Fruit fly (Drosophila melanogaster) whole organism, embryonic: ENCODE measurements around the gene Cpr76Bc.

Experiments
- CG12104 ChIP-seq: fragments of 200-800 bp; sonication (Bioruptor generic); optimal IDR thresholded peaks from 3 replicates; lab custom pipeline; 2016; ENCODE audit warnings: missing biosample characterization, missing genetic modification characterization
- CG2120 ChIP-seq: fragments of 200-800 bp; sonication (Bioruptor generic); optimal IDR thresholded peaks from 3 replicates; lab custom pipeline; 2016; ENCODE audit warnings: missing biosample characterization, missing genetic modification characterization
- CG5245 ChIP-seq: fragments of 200-800 bp; sonication (Bioruptor generic); optimal IDR thresholded peaks from 3 replicates; lab custom pipeline; 2016; ENCODE audit warnings: missing biosample characterization, missing genetic modification characterization
- fru ChIP-seq: fragments of >200 bp; optimal IDR thresholded peaks from 2 replicates; lab custom pipeline; 2017
- ftz-f1 ChIP-seq: fragments of 200-800 bp; sonication (Bioruptor generic); optimal IDR thresholded peaks from 2 replicates; lab custom pipeline; 2016; ENCODE audit warnings: missing biosample characterization, missing genetic modification characterization
- gfzf ChIP-seq: fragments of 200-800 bp; sonication (Bioruptor generic); optimal IDR thresholded peaks from 2 replicates; lab custom pipeline; 2016; ENCODE audit warnings: missing biosample characterization, mild to moderate bottlenecking, missing genetic modification characterization, moderate library complexity
- org-1 ChIP-seq: fragments of 200-800 bp; sonication (Bioruptor generic); optimal IDR thresholded peaks from 2 replicates; lab custom pipeline; 2017; ENCODE audit warnings: missing biosample characterization, missing genetic modification characterization

DNA sequence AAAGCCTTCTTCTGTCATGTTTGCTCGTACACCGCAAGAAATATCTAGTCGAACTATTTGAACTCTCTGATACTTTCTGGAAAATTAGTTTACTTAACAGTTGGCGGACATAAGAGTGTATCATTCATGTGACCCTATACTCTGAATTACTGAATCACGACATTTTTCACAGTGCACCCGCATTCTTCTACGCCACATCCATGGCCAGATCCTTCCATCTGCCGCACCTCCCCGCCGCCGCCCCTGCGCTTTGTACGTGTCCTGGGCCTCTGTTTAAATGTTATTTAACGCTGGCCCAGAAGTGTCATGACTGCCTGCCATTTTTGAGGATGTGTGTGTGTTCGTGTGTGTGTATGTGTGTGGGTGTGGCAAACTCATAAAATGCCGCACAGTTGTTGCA lies 8.1 kb upstream of the Cpr76Bc start:
- TF ChIP-seq ftz-f1 (GFP tag; lab: Kevin White, UChicago) (no peak), gfzf (GFP tag; lab: Kevin White, UChicago) (no peak), CG2120 (GFP tag; lab: Kevin White, UChicago) (no peak), fru (lab: Kevin White, UChicago) (no peak), org-1 (GFP tag; lab: Kevin White, UChicago) (no peak), CG12104 (GFP tag; lab: Kevin White, UChicago) (no peak), CG5245 (GFP tag; lab: Kevin White, UChicago) (no peak)
